Worm (Caenorhabditis elegans) whole organism, L4 larva: ENCODE data around the gene bus-4.

Experiments used
- D1046.2 ChIP-seq: fragments of 200-800 bp; sonication (Bioruptor generic); IDR thresholded peaks from 2 replicates; pipeline ENCODE4 v1.3.6; 2022; ENCODE audit warnings: missing genetic modification characterization, missing compliant biosample characterization
- F44E2.7 ChIP-seq: fragments of 200-800 bp; sonication (Bioruptor generic); IDR thresholded peaks from 2 replicates; pipeline ENCODE4 v2.1.2; 2022; ENCODE audit warnings: missing genetic modification characterization, missing compliant biosample characterization
- R02D3.7 ChIP-seq: fragments of 150-350 bp; sonication (generic microtip); optimal IDR thresholded peaks from 3 replicates; lab custom pipeline; 2014; ENCODE audit warnings: missing biosample characterization, missing genetic modification characterization
- Y75B8A.6 ChIP-seq: fragments of 200-800 bp; sonication (Bioruptor generic); IDR thresholded peaks from 2 replicates; pipeline ENCODE4 v1.3.6; 2022; ENCODE audit warnings: missing genetic modification reagents, missing genetic modification characterization, missing compliant biosample characterization
- ZK546.5 ChIP-seq, 2 experiments: sonication (generic microtip); optimal IDR thresholded peaks; 2 replicates each; lab custom pipeline; 2017; ENCODE audit warnings: missing biosample characterization in 2 of 2, missing genetic modification characterization in 2 of 2
- aha-1 ChIP-seq: fragments of 150-350 bp; peaks from one replicate; lab custom pipeline; 2014; ENCODE audit warnings: missing biosample characterization, missing genetic modification characterization
- aly-2 ChIP-seq: sonication (generic microtip); optimal IDR thresholded peaks from 2 replicates; lab custom pipeline; 2018; ENCODE audit warnings: missing biosample characterization, missing genetic modification characterization
- arid-1 ChIP-seq: fragments of 200-800 bp; sonication (Bioruptor generic); conservative IDR thresholded peaks from 2 replicates; pipeline ENCODE4 v1.3.6; 2022; ENCODE audit warnings: missing genetic modification reagents, missing genetic modification characterization, missing compliant biosample characterization
- attf-4 ChIP-seq: sonication (generic microtip); optimal IDR thresholded peaks from 3 replicates; lab custom pipeline; 2017; ENCODE audit warnings: missing biosample characterization, missing genetic modification characterization
- ceh-20 ChIP-seq: fragments of 200-800 bp; sonication (Bioruptor generic); IDR thresholded peaks from 2 replicates; pipeline ENCODE4 v1.3.6; 2022; ENCODE audit warnings: missing genetic modification reagents, missing genetic modification characterization, missing compliant biosample characterization
- ceh-62 ChIP-seq: sonication (generic microtip); optimal IDR thresholded peaks from 2 replicates; lab custom pipeline; 2017; ENCODE audit warnings: missing biosample characterization, missing genetic modification characterization
- ceh-82 ChIP-seq: sonication (generic microtip); optimal IDR thresholded peaks from 2 replicates; lab custom pipeline; 2017; ENCODE audit warnings: missing biosample characterization, missing genetic modification characterization
- daf-16 ChIP-seq, 3 experiments: sonication (generic microtip); optimal IDR thresholded peaks; 2 replicates each; lab custom pipeline; 2016 to 2017; ENCODE audit warnings: missing genetic modification characterization in 3 of 3, missing genetic modification reagents in 3 of 3, mild to moderate bottlenecking in 2 of 3, missing compliant biosample characterization in 2 of 3, missing biosample characterization in 1 of 3, moderate library complexity in 1 of 3
- daf-8 ChIP-seq: fragments of 200-800 bp; sonication (Bioruptor generic); IDR thresholded peaks from 2 replicates; pipeline ENCODE4 v1.3.6; 2022; ENCODE audit warnings: missing genetic modification characterization, missing compliant biosample characterization
- dmd-8 ChIP-seq: fragments of 200-800 bp; sonication (Bioruptor generic); IDR thresholded peaks from 2 replicates; pipeline ENCODE4 v1.3.6; 2022; ENCODE audit warnings: missing genetic modification characterization, missing compliant biosample characterization
- fkh-10 ChIP-seq: fragments of 150-350 bp; optimal IDR thresholded peaks from 2 replicates; lab custom pipeline; 2014; ENCODE audit warnings: missing biosample characterization, missing genetic modification reagents, missing genetic modification characterization
- hlh-11 ChIP-seq: fragments of 200-800 bp; sonication (Bioruptor generic); optimal IDR thresholded peaks from 2 replicates; lab custom pipeline; 2018; ENCODE audit warnings: mild to moderate bottlenecking, missing genetic modification characterization, missing compliant biosample characterization
- hlh-30 ChIP-seq: sonication (generic microtip); optimal IDR thresholded peaks from 2 replicates; lab custom pipeline; 2017; ENCODE audit warnings: antibody characterized with exemption, mild to moderate bottlenecking, missing genetic modification characterization, missing compliant biosample characterization; ENCODE audit not compliant: insufficient read depth
- hmg-1.1 ChIP-seq: fragments of 200-800 bp; sonication (Bioruptor generic); IDR thresholded peaks from 2 replicates; pipeline ENCODE4 v1.3.6; 2022; ENCODE audit warnings: missing genetic modification reagents, missing genetic modification characterization, missing compliant biosample characterization
- lim-7 ChIP-seq: fragments of 200-800 bp; sonication (Bioruptor generic); IDR thresholded peaks from 2 replicates; pipeline ENCODE4 v1.3.6; 2022; ENCODE audit warnings: missing genetic modification characterization, missing compliant biosample characterization
- lin-1 ChIP-seq: fragments of 200-800 bp; sonication (Bioruptor generic); IDR thresholded peaks from 2 replicates; pipeline ENCODE4 v1.3.6; 2022; ENCODE audit warnings: missing genetic modification reagents, missing genetic modification characterization, missing compliant biosample characterization
- lin-13 ChIP-seq: fragments of 150-350 bp; optimal IDR thresholded peaks from 2 replicates; lab custom pipeline; 2014; ENCODE audit warnings: missing biosample characterization, missing genetic modification reagents, missing genetic modification characterization
- lin-15B ChIP-seq: fragments of 150-350 bp; sonication (generic microtip); optimal IDR thresholded peaks from 3 replicates; lab custom pipeline; 2014; ENCODE audit warnings: missing biosample characterization, missing genetic modification characterization
- lin-29 ChIP-seq: fragments of 200-800 bp; sonication (Bioruptor generic); IDR thresholded peaks from 2 replicates; pipeline ENCODE4 v1.3.6; 2022; ENCODE audit warnings: missing genetic modification reagents, missing genetic modification characterization, missing compliant biosample characterization
- lin-39 ChIP-seq: fragments of 150-350 bp; optimal IDR thresholded peaks from 2 replicates; lab custom pipeline; 2014; ENCODE audit warnings: missing biosample characterization, missing genetic modification reagents, missing genetic modification characterization
- lir-3 ChIP-seq: sonication (generic microtip); optimal IDR thresholded peaks from 2 replicates; lab custom pipeline; 2016; ENCODE audit warnings: mild to moderate bottlenecking, missing genetic modification characterization, missing compliant biosample characterization
- lsy-2 ChIP-seq, 2 experiments: fragments of 150-350 bp in 1 of 2; sonication (generic microtip) in 1 of 2; optimal IDR thresholded peaks; 2 replicates each; lab custom pipeline; 2014 to 2017; ENCODE audit warnings: missing biosample characterization in 2 of 2, missing genetic modification characterization in 2 of 2
- mdt-29 ChIP-seq: fragments of 200-800 bp; sonication (Bioruptor generic); IDR thresholded peaks from 2 replicates; pipeline ENCODE4 v1.3.6; 2022; ENCODE audit warnings: missing genetic modification reagents, missing genetic modification characterization, missing compliant biosample characterization
- mes-2 ChIP-seq: sonication (generic microtip); optimal IDR thresholded peaks from 2 replicates; lab custom pipeline; 2016; ENCODE audit warnings: missing genotype, mild to moderate bottlenecking, missing genetic modification characterization, missing compliant biosample characterization; ENCODE audit not compliant: poor library complexity, severe bottlenecking
- nhr-10 ChIP-seq: fragments of 150-350 bp; optimal IDR thresholded peaks from 2 replicates; lab custom pipeline; 2014; ENCODE audit warnings: missing biosample characterization, missing genetic modification characterization
- nhr-11 ChIP-seq: fragments of 150-350 bp; optimal IDR thresholded peaks from 2 replicates; lab custom pipeline; 2014; ENCODE audit warnings: missing biosample characterization, missing genetic modification characterization
- nhr-237 ChIP-seq: sonication (generic microtip); optimal IDR thresholded peaks from 2 replicates; lab custom pipeline; 2017; ENCODE audit warnings: missing biosample characterization, missing genetic modification characterization
- nhr-28 ChIP-seq: fragments of 150-350 bp; optimal IDR thresholded peaks from 2 replicates; lab custom pipeline; 2014; ENCODE audit warnings: missing biosample characterization, missing genetic modification characterization
- nhr-42 ChIP-seq: fragments of 200-800 bp; sonication (Bioruptor generic); IDR thresholded peaks from 2 replicates; pipeline ENCODE4 v1.3.6; 2022; ENCODE audit warnings: missing genetic modification characterization, missing compliant biosample characterization
- nhr-48 ChIP-seq: sonication (generic microtip); optimal IDR thresholded peaks from 2 replicates; lab custom pipeline; 2016; ENCODE audit warnings: mild to moderate bottlenecking, missing genetic modification characterization, missing compliant biosample characterization
- nhr-6 ChIP-seq: fragments of 150-350 bp; optimal IDR thresholded peaks from 2 replicates; lab custom pipeline; 2014; ENCODE audit warnings: missing biosample characterization, missing genetic modification characterization
- nhr-76 ChIP-seq: fragments of 150-350 bp; optimal IDR thresholded peaks from 2 replicates; lab custom pipeline; 2014; ENCODE audit warnings: missing biosample characterization, missing genetic modification characterization
- nhr-77 ChIP-seq: fragments of 150-350 bp; optimal IDR thresholded peaks from 2 replicates; lab custom pipeline; 2014; ENCODE audit warnings: missing biosample characterization, missing genetic modification characterization
- php-3 ChIP-seq: fragments of 200-800 bp; sonication (Bioruptor generic); IDR thresholded peaks from 2 replicates; pipeline ENCODE4 v1.3.6; 2022; ENCODE audit warnings: missing genetic modification reagents, missing genetic modification characterization, missing compliant biosample characterization
- rbr-2 ChIP-seq: sonication (generic microtip); optimal IDR thresholded peaks from 2 replicates; lab custom pipeline; 2016; ENCODE audit warnings: missing genotype, missing genetic modification characterization, missing compliant biosample characterization
- saeg-2 ChIP-seq: fragments of 200-800 bp; sonication (Bioruptor generic); IDR thresholded peaks from 2 replicates; pipeline ENCODE4 v1.3.6; 2022; ENCODE audit warnings: missing genetic modification reagents, missing genetic modification characterization, missing compliant biosample characterization
- sdz-12 ChIP-seq: fragments of 200-800 bp; sonication (Bioruptor generic); optimal IDR thresholded peaks from 2 replicates; lab custom pipeline; 2018; ENCODE audit warnings: mild to moderate bottlenecking, missing genetic modification characterization, missing compliant biosample characterization
- snpc-4 ChIP-seq: fragments of 150-350 bp; optimal IDR thresholded peaks from 2 replicates; lab custom pipeline; 2014; ENCODE audit warnings: missing biosample characterization, missing genetic modification characterization
- spr-3 ChIP-seq: fragments of 200-800 bp; sonication (Bioruptor generic); optimal IDR thresholded peaks from 2 replicates; lab custom pipeline; 2018; ENCODE audit warnings: mild to moderate bottlenecking, missing genetic modification characterization, missing compliant biosample characterization
- tag-97 ChIP-seq: fragments of 200-800 bp; sonication (Bioruptor generic); IDR thresholded peaks from 2 replicates; pipeline ENCODE4 v1.3.6; 2022; ENCODE audit warnings: missing genetic modification characterization, missing compliant biosample characterization
- unc-130 ChIP-seq: sonication (generic microtip); optimal IDR thresholded peaks from 2 replicates; lab custom pipeline; 2016; ENCODE audit warnings: missing genetic modification reagents, missing genetic modification characterization, missing compliant biosample characterization
- vab-7 ChIP-seq: fragments of 200-800 bp; sonication (Bioruptor generic); IDR thresholded peaks from 2 replicates; pipeline ENCODE4 v1.3.6; 2022; ENCODE audit warnings: missing genetic modification reagents, missing genetic modification characterization, missing compliant biosample characterization
- zag-1 ChIP-seq: fragments of 150-350 bp; optimal IDR thresholded peaks from 2 replicates; lab custom pipeline; 2014; ENCODE audit warnings: missing biosample characterization, missing genetic modification characterization
- zfp-2 ChIP-seq: sonication (generic microtip); optimal IDR thresholded peaks from 2 replicates; lab custom pipeline; 2016; ENCODE audit warnings: mild to moderate bottlenecking, missing genetic modification characterization, missing compliant biosample characterization
- zfp-3 ChIP-seq: fragments of 200-800 bp; sonication (Bioruptor generic); conservative IDR thresholded peaks from 2 replicates; pipeline ENCODE4 v1.3.6; 2022; ENCODE audit warnings: missing genetic modification reagents, missing genetic modification characterization, missing compliant biosample characterization
- zip-2 ChIP-seq: fragments of 150-350 bp; optimal IDR thresholded peaks from 2 replicates; lab custom pipeline; 2014; ENCODE audit warnings: missing biosample characterization, missing genetic modification characterization
- ztf-11 ChIP-seq: fragments of 150-350 bp; optimal IDR thresholded peaks from 2 replicates; lab custom pipeline; 2014; ENCODE audit warnings: missing biosample characterization, missing genetic modification characterization
- ztf-7 ChIP-seq: fragments of 150-350 bp; optimal IDR thresholded peaks from 2 replicates; lab custom pipeline; 2014; ENCODE audit warnings: missing biosample characterization, missing genetic modification characterization

bus-4 gene

DNA sequence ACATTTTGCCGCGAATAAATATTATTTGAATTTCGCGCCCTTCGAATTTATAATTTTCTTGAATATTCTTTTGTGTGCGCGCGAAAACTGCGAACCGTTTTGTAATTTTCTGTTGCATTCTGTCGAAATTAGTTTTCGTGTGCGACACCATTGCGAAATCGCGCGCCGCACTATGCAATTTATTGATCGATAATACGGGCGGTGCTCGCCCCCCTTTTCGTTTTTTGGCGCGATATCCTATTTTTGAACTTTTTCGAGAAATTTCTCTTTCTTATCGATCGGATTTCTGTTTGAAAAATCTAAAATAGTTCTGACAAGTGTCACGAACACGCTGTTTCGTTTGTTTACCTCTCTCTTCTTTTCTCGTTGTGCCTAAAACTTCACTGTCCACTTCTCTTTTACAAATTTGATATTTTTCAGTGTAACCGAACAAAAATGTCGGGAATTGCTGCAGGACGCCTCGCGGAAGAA, 37.4 kb upstream of the bus-4 start, which contains the start of gene ubc-9 (continued):
- TF ChIP-seq zfp-2: no peak
- TF ChIP-seq nhr-77 (tag; lab: Kevin White, UChicago): peak; percentile 47
- peak; percentile 33 to 81 for TF ChIP-seq lsy-2 (tag; optimal IDR thresholded peaks at IDR 0.05; lab: Kevin White, UChicago)
- no peak for TF ChIP-seq lir-3 (tag; lab: Kevin White, UChicago)
- TF ChIP-seq nhr-10 (tag; lab: Kevin White, UChicago): no peak
- TF ChIP-seq nhr-76 (tag; lab: Kevin White, UChicago): no peak
- peak; percentile 46 for TF ChIP-seq nhr-28
- TF ChIP-seq ztf-11 (tag; lab: Kevin White, UChicago): no peak
- no peak for TF ChIP-seq nhr-42
- TF ChIP-seq unc-130 (GFP tag; lab: Kevin White, UChicago): peak; percentile 84
- peak; percentile 96 for TF ChIP-seq aha-1 (tag; lab: Kevin White, UChicago)
- TF ChIP-seq R02D3.7 (tag; lab: Kevin White, UChicago): no peak
- no peak for TF ChIP-seq ceh-82
- no peak for TF ChIP-seq aly-2 (tag; lab: Kevin White, UChicago)
- no peak for TF ChIP-seq lin-29
- TF ChIP-seq sdz-12 (GFP tag; lab: Kevin White, UChicago): no peak
- no peak for TF ChIP-seq snpc-4
- no peak for TF ChIP-seq ztf-7 (tag; lab: Kevin White, UChicago)
- TF ChIP-seq ceh-62 (tag; lab: Kevin White, UChicago): no peak
- no peak for TF ChIP-seq nhr-48 (tag; lab: Kevin White, UChicago)
- TF ChIP-seq fkh-10 (GFP tag; lab: Kevin White, UChicago): peak; percentile 20
- no peak for TF ChIP-seq Y75B8A.6 (GFP tag; lab: Robert Waterston, UW)
- peak; percentile 80 for TF ChIP-seq hmg-1.1
- no peak for TF ChIP-seq lin-39 (tag; lab: Kevin White, UChicago)
- TF ChIP-seq nhr-6 (tag; lab: Kevin White, UChicago): peak; percentile 1
- no peak for TF ChIP-seq dmd-8 (GFP tag; lab: Robert Waterston, UW)
- TF ChIP-seq lin-1 (GFP tag; lab: Robert Waterston, UW): 0 out of 2 replicates have a peak, but pooled peaks have one; percentile 13
- TF ChIP-seq ZK546.5 (tag; optimal IDR thresholded peaks at IDR 0.05; lab: Kevin White, UChicago): no peak
- TF ChIP-seq ceh-20 (GFP tag; lab: Robert Waterston, UW): peak; percentile 61; the same call in 1 of the 2 replicates
- peak; percentile 48 for TF ChIP-seq nhr-11 (tag; lab: Kevin White, UChicago)
- peak; percentile 53; the same call in 1 of the 2 replicates for TF ChIP-seq mdt-29
- peak; percentile 32; the same call in 1 of the 2 replicates for TF ChIP-seq arid-1 (GFP tag; lab: Robert Waterston, UW)
- TF ChIP-seq php-3 (GFP tag; lab: Robert Waterston, UW): no peak
- TF ChIP-seq tag-97 (GFP tag; lab: Robert Waterston, UW): no peak
- TF ChIP-seq zag-1 (tag; lab: Kevin White, UChicago): no peak
- peak; percentile 90 for TF ChIP-seq mes-2 (tag; lab: Kevin White, UChicago)
- TF ChIP-seq attf-4 (tag; lab: Kevin White, UChicago): no peak
- no peak for TF ChIP-seq spr-3 (GFP tag; lab: Kevin White, UChicago)
- TF ChIP-seq zfp-3: no peak
- TF ChIP-seq vab-7: 0 out of 2 replicates have a peak, but pooled peaks have one; percentile 31
- no peak for TF ChIP-seq daf-8 (GFP tag; lab: Robert Waterston, UW)
- TF ChIP-seq hlh-11 (tag; lab: Kevin White, UChicago): peak; percentile 74
- TF ChIP-seq rbr-2 (tag; lab: Kevin White, UChicago): peak; percentile 61
- no peak for TF ChIP-seq zip-2 (tag; lab: Kevin White, UChicago)
- no peak for TF ChIP-seq nhr-237 (tag; lab: Kevin White, UChicago)
- no peak for TF ChIP-seq D1046.2 (GFP tag; lab: Robert Waterston, UW)
- TF ChIP-seq daf-16 (GFP tag; optimal IDR thresholded peaks at IDR 0.05; lab: Kevin White, UChicago): no peak
- TF ChIP-seq daf-16 (tag; optimal IDR thresholded peaks at IDR 0.05; lab: Kevin White, UChicago): peak; percentile 44
- TF ChIP-seq lim-7: no peak
- TF ChIP-seq lin-15B (tag; lab: Kevin White, UChicago): no peak
- TF ChIP-seq F44E2.7: no peak
- TF ChIP-seq saeg-2 (GFP tag; lab: Robert Waterston, UW): no peak
- TF ChIP-seq hlh-30 (tag; lab: Kevin White, UChicago): peak; percentile 58
- TF ChIP-seq lin-13: peak; percentile 92
